Worm (Caenorhabditis elegans): ENCODE measurements around the gene C18A11.1.

Gene C18A11.1

ce11 chrX:8074527-8074926, 5.4 kb downstream of the C18A11.1 start (continued):
- no peak for TF ChIP-seq madf-5 (GFP tag; IDR thresholded peaks at IDR 0.05)
- no peak for TF ChIP-seq vab-7 (GFP tag; IDR thresholded peaks at IDR 0.05)
- peak; percentile 98 for TF ChIP-seq php-3 (GFP tag; IDR thresholded peaks at IDR 0.05)
- TF ChIP-seq ztf-7 (tag; optimal IDR thresholded peaks at IDR 0.05) = no peak
- no peak for TF ChIP-seq lsy-2 (tag; optimal IDR thresholded peaks at IDR 0.05)
- no peak for TF ChIP-seq madf-9 (GFP tag; conservative IDR thresholded peaks at IDR 0.05)
- no peak for TF ChIP-seq nhr-48 (tag; optimal IDR thresholded peaks at IDR 0.05)
- TF ChIP-seq lin-39 (tag; optimal IDR thresholded peaks at IDR 0.05) = no peak
- TF ChIP-seq F49E8.2 (tag; optimal IDR thresholded peaks at IDR 0.05; ENCODE audit: borderline replicate concordance) = no peak
- TF ChIP-seq tra-1 (GFP tag; IDR thresholded peaks at IDR 0.05) = peak; percentile 92
- no peak for TF ChIP-seq daf-16 (GFP tag; optimal IDR thresholded peaks at IDR 0.05)
- TF ChIP-seq daf-16 (tag; optimal IDR thresholded peaks at IDR 0.05) = peak; percentile 39
- TF ChIP-seq nhr-111 (GFP tag; optimal IDR thresholded peaks at IDR 0.05) = no peak
- no peak for TF ChIP-seq nhr-11 (tag; optimal IDR thresholded peaks at IDR 0.05)
- no peak for TF ChIP-seq Y105C5A.15 (GFP tag; IDR thresholded peaks at IDR 0.05)
- no peak for TF ChIP-seq ceh-32 (tag; optimal IDR thresholded peaks at IDR 0.05; ENCODE audit: poor library complexity)
- TF ChIP-seq R02D3.7 (tag; optimal IDR thresholded peaks at IDR 0.05) = no peak
- TF ChIP-seq fkh-10 (GFP tag; optimal IDR thresholded peaks at IDR 0.05) = no peak
- TF ChIP-seq zag-1 (tag; optimal IDR thresholded peaks at IDR 0.05) = no peak
- no peak for TF ChIP-seq zfp-2 (tag; optimal IDR thresholded peaks at IDR 0.05)
- TF ChIP-seq skn-1 (tag; optimal IDR thresholded peaks at IDR 0.05) = no peak
- no peak for TF ChIP-seq nhr-10 (tag; optimal IDR thresholded peaks at IDR 0.05)
- peak; percentile 72; the same call in 1 of the 2 replicates for TF ChIP-seq ceh-20 (GFP tag; IDR thresholded peaks at IDR 0.05)
- TF ChIP-seq nhr-102 (tag; optimal IDR thresholded peaks at IDR 0.05) = no peak
- no peak for TF ChIP-seq ceh-62 (tag; optimal IDR thresholded peaks at IDR 0.05)
- TF ChIP-seq egl-27 (tag; optimal IDR thresholded peaks at IDR 0.05) = no peak
- no peak for TF ChIP-seq unc-39 (tag; optimal IDR thresholded peaks at IDR 0.05)
- peak; percentile 81 for TF ChIP-seq dmd-6 (GFP tag; IDR thresholded peaks at IDR 0.05)
- no peak for TF ChIP-seq snpc-4 (tag; optimal IDR thresholded peaks at IDR 0.05)
- TF ChIP-seq spr-3 (GFP tag; optimal IDR thresholded peaks at IDR 0.05) = no peak
- TF ChIP-seq zip-2 (tag; optimal IDR thresholded peaks at IDR 0.05) = no peak
- TF ChIP-seq cey-2 (tag; optimal IDR thresholded peaks at IDR 0.05; ENCODE audit: borderline replicate concordance, insufficient read depth) = no peak
- TF ChIP-seq ZK546.5 (tag; optimal IDR thresholded peaks at IDR 0.05) = no peak
- TF ChIP-seq Y48G9A.11 (GFP tag; IDR thresholded peaks at IDR 0.05) = no peak
- TF ChIP-seq hlh-11 (tag; optimal IDR thresholded peaks at IDR 0.05) = peak; percentile 65
- TF ChIP-seq unc-62 (GFP tag; optimal IDR thresholded peaks at IDR 0.05 in 1 of 2) = no peak
- no peak for TF ChIP-seq unc-62 (tag; optimal IDR thresholded peaks at IDR 0.05)
- peak; percentile 55 for TF ChIP-seq nhr-28 (tag; optimal IDR thresholded peaks at IDR 0.05)
- no peak for TF ChIP-seq lim-7 (GFP tag; IDR thresholded peaks at IDR 0.05)
- TF ChIP-seq dmd-9 (GFP tag; IDR thresholded peaks at IDR 0.05) = no peak
- no peak for TF ChIP-seq zip-11 (GFP tag; IDR thresholded peaks at IDR 0.05)
- TF ChIP-seq hlh-30 (tag; optimal IDR thresholded peaks at IDR 0.05; ENCODE audit: insufficient read depth) = no peak
- no peak for TF ChIP-seq set-16 (GFP tag; IDR thresholded peaks at IDR 0.05)
- TF ChIP-seq tag-97 (GFP tag; IDR thresholded peaks at IDR 0.05) = no peak
- TF ChIP-seq pha-4 (GFP tag; IDR thresholded peaks at IDR 0.05) = no peak
- no peak for TF ChIP-seq pha-4 (tag; optimal IDR thresholded peaks at IDR 0.05)
- TF ChIP-seq dpl-1 (GFP tag; optimal IDR thresholded peaks at IDR 0.05) = no peak
- no peak for TF ChIP-seq mes-2 (tag; optimal IDR thresholded peaks at IDR 0.05; ENCODE audit: poor library complexity, severe bottlenecking)
- TF ChIP-seq dmd-8 (GFP tag; IDR thresholded peaks at IDR 0.05) = no peak
- no peak for TF ChIP-seq ama-1 (optimal IDR thresholded peaks at IDR 0.05)
- TF ChIP-seq zfp-3 (GFP tag; conservative IDR thresholded peaks at IDR 0.05) = no peak
- TF ChIP-seq nhr-237 (tag; optimal IDR thresholded peaks at IDR 0.05) = no peak
- no peak for TF ChIP-seq D1046.2 (GFP tag; IDR thresholded peaks at IDR 0.05)
- peak; percentile 2 for TF ChIP-seq pqm-1 (tag; optimal IDR thresholded peaks at IDR 0.05)
